Worm (Caenorhabditis elegans): Measurements from ENCODE around the gene lpl-1.

Gene lpl-1

ce11 chrIV:9093932-9094331 is at the start of gene lpl-1:
TSS of gene lpl-1 (minus strand) at chrIV:9094032.
- TF ChIP-seq hmg-20 (GFP tag; IDR thresholded peaks at IDR 0.05) = no peak
- TF ChIP-seq pbrm-1 (GFP tag; IDR thresholded peaks at IDR 0.05) = no peak
- no peak for TF ChIP-seq ztf-6 (GFP tag; IDR thresholded peaks at IDR 0.05)
- peak; percentile 15 for TF ChIP-seq repo-1 (tag; optimal IDR thresholded peaks at IDR 0.05)

- TF ChIP-seq snpc-3.4 (tag; optimal IDR thresholded peaks at IDR 0.05) (peak; percentile 78), snpc-1.3 (tag; optimal IDR thresholded peaks at IDR 0.05; ENCODE audit: insufficient read depth) (peak; percentile 34), xnd-1 (tag; optimal IDR thresholded peaks at IDR 0.05) (no peak), madf-6 (GFP tag; IDR thresholded peaks at IDR 0.05) (peak; percentile 67), D2030.7 (GFP tag; IDR thresholded peaks at IDR 0.05) (peak; percentile 43; the same call in 1 of the 2 replicates), snpc-1.1 (tag; optimal IDR thresholded peaks at IDR 0.05; ENCODE audit: insufficient read depth) (peak; percentile 92), dox-1 (GFP tag; IDR thresholded peaks at IDR 0.05) (no peak), ztf-6 (GFP tag; IDR thresholded peaks at IDR 0.05) (no peak), tbp1 (GFP tag; optimal IDR thresholded peaks at IDR 0.05) (peak; percentile 73), lsl-1 (GFP tag; optimal IDR thresholded peaks at IDR 0.05) (peak; percentile 45), snpc-4 (GFP tag; optimal IDR thresholded peaks at IDR 0.05) (peak; percentile 82), snpc-4 (tag; optimal IDR thresholded peaks at IDR 0.05) (peak; percentile 86 to 97 (median 94)), let-607 (tag; optimal IDR thresholded peaks at IDR 0.05) (no peak), hmg-1.2 (GFP tag; IDR thresholded peaks at IDR 0.05) (peak; percentile 56), attf-6 (GFP tag; IDR thresholded peaks at IDR 0.05) (peak; percentile 93), F33H1.4 (GFP tag; IDR thresholded peaks at IDR 0.05) (no peak), F49E8.2 (tag; optimal IDR thresholded peaks at IDR 0.05; ENCODE audit: insufficient read depth) (peak; percentile 8), madf-10 (tag; optimal IDR thresholded peaks at IDR 0.05) (no peak)
Observed at ce11 chrIV:9140172-9140805, 46.5 kb upstream of the lpl-1 start.

- TF ChIP-seq Y79H2A.3 (GFP tag; conservative IDR thresholded peaks at IDR 0.05) = no peak
Observed at ce11 chrIV:9135377-9135776, 41.5 kb upstream of the lpl-1 start, which contains the start of gene delm-1. TSS of gene delm-1 (minus strand) at chrIV:9135477.

- TF ChIP-seq rcor-1 (GFP tag; IDR thresholded peaks at IDR 0.05) = peak; percentile 46; the same call in 1 of the 2 replicates
- TF ChIP-seq tbp1 (GFP tag; optimal IDR thresholded peaks at IDR 0.05) = peak; percentile 72
- peak; percentile 88 for TF ChIP-seq snpc-1.1 (tag; optimal IDR thresholded peaks at IDR 0.05; ENCODE audit: insufficient read depth)
- no peak for TF ChIP-seq F39B2.1 (GFP tag; IDR thresholded peaks at IDR 0.05)
- peak; percentile 52; the same call in 1 of the 2 replicates for TF ChIP-seq hmg-1.2 (GFP tag; IDR thresholded peaks at IDR 0.05)
- peak; percentile 14 for TF ChIP-seq snpc-3.4 (tag; optimal IDR thresholded peaks at IDR 0.05)
- TF ChIP-seq ztf-28 (GFP tag; IDR thresholded peaks at IDR 0.05) = no peak
- no peak for TF ChIP-seq pha-4 (tag; optimal IDR thresholded peaks at IDR 0.05)
- peak; percentile 69 for TF ChIP-seq madf-6 (GFP tag; IDR thresholded peaks at IDR 0.05)
- TF ChIP-seq lsl-1 (GFP tag; optimal IDR thresholded peaks at IDR 0.05) = peak; percentile 4
- peak; percentile 13 for TF ChIP-seq F49E8.2 (tag; optimal IDR thresholded peaks at IDR 0.05; ENCODE audit: insufficient read depth)
- peak; percentile 50; the same call in 1 of the 2 replicates for TF ChIP-seq D2030.7 (GFP tag; IDR thresholded peaks at IDR 0.05)
- no peak for TF ChIP-seq F57A8.1 (GFP tag; optimal IDR thresholded peaks at IDR 0.05)
- 0 out of 2 replicates have a peak, but pooled peaks have one; percentile 32 for TF ChIP-seq hmg-20 (GFP tag; IDR thresholded peaks at IDR 0.05)
- peak; percentile 61; the same call in 1 of the 2 replicates for TF ChIP-seq pbrm-1 (GFP tag; IDR thresholded peaks at IDR 0.05)
- TF ChIP-seq snpc-4 (GFP tag; optimal IDR thresholded peaks at IDR 0.05) = peak; percentile 79
- TF ChIP-seq snpc-4 (tag; optimal IDR thresholded peaks at IDR 0.05) = peak; percentile 83 to 97 (median 92)
- TF ChIP-seq attf-6 (GFP tag; IDR thresholded peaks at IDR 0.05) = peak; percentile 94
- TF ChIP-seq Y95B8A.8 (GFP tag; IDR thresholded peaks at IDR 0.05) = no peak
- TF ChIP-seq him-1 (tag; optimal IDR thresholded peaks at IDR 0.05) = peak; percentile 1
Observed at ce11 chrIV:9130605-9131004, 36.8 kb upstream of the lpl-1 start.

All from whole organism, young adult.